Fruit fly (Drosophila melanogaster): ENCODE data around the gene CG14805.

CG14805 gene

DNA sequence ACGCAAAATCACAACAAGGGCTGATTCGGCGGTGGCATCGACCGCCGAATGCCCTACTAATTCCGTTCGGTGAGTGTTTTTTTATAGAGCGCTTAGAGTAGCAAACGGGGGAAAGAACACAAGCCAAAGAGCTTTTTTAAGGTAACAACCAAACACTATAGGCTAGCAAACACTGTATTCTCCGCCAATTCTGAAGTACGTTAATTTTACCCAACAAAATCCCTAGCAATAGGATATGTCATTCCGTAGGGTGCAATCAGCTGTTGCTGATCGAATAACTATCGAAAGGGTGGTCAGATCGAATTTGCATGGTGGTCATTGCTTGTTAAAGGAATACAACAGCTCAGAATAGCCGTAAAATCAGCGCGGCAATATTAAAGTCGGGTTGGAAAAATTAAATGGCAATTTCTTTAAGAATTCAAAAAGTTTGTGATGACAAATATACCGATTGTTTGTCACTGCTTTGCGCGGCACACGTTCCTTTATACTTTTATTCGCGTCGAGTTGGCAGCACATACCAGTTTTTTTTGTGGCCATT is 30.7 kb downstream of the CG14805 start, which contains the start of gene mip130:
TSS of gene mip130 (plus strand) at position 513 of the 538 bp plus-strand sequence.
- TF ChIP-seq sage (GFP tag; optimal IDR thresholded peaks at IDR 0.05) (no peak), CG9705 (GFP tag; optimal IDR thresholded peaks at IDR 0.05) (no peak), dsf (GFP tag; optimal IDR thresholded peaks at IDR 0.05; ENCODE audit: borderline replicate concordance) (no peak), pan (optimal IDR thresholded peaks at IDR 0.05) (no peak), GATAd (GFP tag; optimal IDR thresholded peaks at IDR 0.05) (no peak), Jra (GFP tag; optimal IDR thresholded peaks at IDR 0.05) (no peak), sv (GFP tag; optimal IDR thresholded peaks at IDR 0.05) (no peak), Dfd (GFP tag; optimal IDR thresholded peaks at IDR 0.05) (no peak), usp (GFP tag; optimal IDR thresholded peaks at IDR 0.05) (no peak), HLH106 (tag; optimal IDR thresholded peaks at IDR 0.05) (peak; percentile 64), Mio (GFP tag; optimal IDR thresholded peaks at IDR 0.05) (no peak), CrebA (GFP tag; optimal IDR thresholded peaks at IDR 0.05; ENCODE audit: borderline replicate concordance) (no peak), woc (GFP tag; optimal IDR thresholded peaks at IDR 0.05) (peak; percentile 85), dmrt93B (GFP tag; optimal IDR thresholded peaks at IDR 0.05) (peak; percentile 30), br (GFP tag; optimal IDR thresholded peaks at IDR 0.05) (peak; percentile 43), Sp1 (GFP tag; optimal IDR thresholded peaks at IDR 0.05) (peak; percentile 63), Myc (optimal IDR thresholded peaks at IDR 0.05) (peak; percentile 51), dl (GFP tag; optimal IDR thresholded peaks at IDR 0.05; ENCODE audit: insufficient read depth in 1 of 2, partially characterized antibody in 2 of 2) (no peak), fru (GFP tag; optimal IDR thresholded peaks at IDR 0.05) (peak; percentile 68), h (GFP tag; optimal IDR thresholded peaks at IDR 0.05) (peak; percentile 73), rgr (GFP tag; optimal IDR thresholded peaks at IDR 0.05) (peak; percentile 45), N (GFP tag; optimal IDR thresholded peaks at IDR 0.05) (no peak), Hnf4 (GFP tag; optimal IDR thresholded peaks at IDR 0.05) (no peak), lola (GFP tag; optimal IDR thresholded peaks at IDR 0.05) (no peak), CG32264 (GFP tag; optimal IDR thresholded peaks at IDR 0.05) (no peak), Abd-B (GFP tag; optimal IDR thresholded peaks at IDR 0.05) (no peak), Vsx2 (GFP tag; optimal IDR thresholded peaks at IDR 0.05; ENCODE audit: partially characterized antibody) (no peak), brk (GFP tag; optimal IDR thresholded peaks at IDR 0.05) (no peak), foxo (GFP tag; optimal IDR thresholded peaks at IDR 0.05) (peak in 1 of 2 experiments; percentile 73), Dif (GFP tag; optimal IDR thresholded peaks at IDR 0.05; ENCODE audit: partially characterized antibody) (no peak), jim (GFP tag; optimal IDR thresholded peaks at IDR 0.05) (no peak), psq (GFP tag; optimal IDR thresholded peaks at IDR 0.05) (peak; percentile 56), Hr83 (GFP tag; optimal IDR thresholded peaks at IDR 0.05; ENCODE audit: poor library complexity, severe bottlenecking) (peak; percentile 1), ey (GFP tag; optimal IDR thresholded peaks at IDR 0.05) (peak; percentile 24), tai (GFP tag; optimal IDR thresholded peaks at IDR 0.05) (no peak), Rel (GFP tag; optimal IDR thresholded peaks at IDR 0.05) (no peak), Rel (tag; optimal IDR thresholded peaks at IDR 0.05) (peak; percentile 41), Hr78 (GFP tag; optimal IDR thresholded peaks at IDR 0.05) (no peak), OdsH (GFP tag; optimal IDR thresholded peaks at IDR 0.05) (peak; percentile 38)

DNA sequence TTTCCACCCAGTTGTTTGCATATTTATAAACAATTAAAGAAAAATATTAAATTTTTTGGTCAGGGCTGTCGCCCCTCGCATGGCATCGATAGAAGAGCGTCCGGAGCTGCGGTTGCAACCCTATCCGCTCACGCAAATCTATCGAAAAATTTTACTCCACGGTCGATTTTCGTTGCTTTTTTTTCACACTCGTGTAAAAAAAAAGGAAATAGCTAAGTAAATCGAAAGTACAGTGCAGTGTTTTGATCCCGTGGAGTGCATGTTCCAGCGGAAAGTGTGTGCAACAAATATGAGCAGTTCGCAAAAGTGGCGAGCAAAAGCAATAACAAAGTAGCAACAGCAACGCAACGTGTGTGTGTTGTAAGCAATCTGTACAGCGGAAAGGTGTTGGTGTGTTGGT is 31.6 kb downstream of the CG14805 start, which contains the start of the genes Edem1 and Rbcn-3B:
TSS of gene Edem1 (minus strand) at position 71 of the 400 bp plus-strand sequence.
TSS of gene Rbcn-3B (plus strand) at position 164 of the 400 bp plus-strand sequence.
- TF ChIP-seq dsf (GFP tag; optimal IDR thresholded peaks at IDR 0.05; ENCODE audit: borderline replicate concordance) = no peak
- TF ChIP-seq Dif (GFP tag; optimal IDR thresholded peaks at IDR 0.05; ENCODE audit: partially characterized antibody) = no peak
- no peak for TF ChIP-seq woc (GFP tag; optimal IDR thresholded peaks at IDR 0.05)
- no peak for TF ChIP-seq Abd-B (GFP tag; optimal IDR thresholded peaks at IDR 0.05)
- no peak for TF ChIP-seq CrebA (GFP tag; optimal IDR thresholded peaks at IDR 0.05; ENCODE audit: borderline replicate concordance)
- peak; percentile 10 for TF ChIP-seq Sp1 (GFP tag; optimal IDR thresholded peaks at IDR 0.05)

Data from whole organism, wandering third instar larva.